Fruit fly (Drosophila melanogaster) whole organism, adult: ENCODE results near the gene RpS3.

Experiments used
- CG7101 ChIP-seq: fragments of 200-800 bp; sonication (Bioruptor generic); optimal IDR thresholded peaks from 2 replicates; lab custom pipeline; 2018; ENCODE audit warnings: missing biosample characterization, mild to moderate bottlenecking, missing genetic modification characterization, moderate library complexity
- bab1 ChIP-seq: fragments of 200-800 bp; sonication (Bioruptor generic); optimal IDR thresholded peaks from 3 replicates; lab custom pipeline; 2019; ENCODE audit warnings: missing biosample characterization, mild to moderate bottlenecking, missing genetic modification characterization, moderate library complexity
- pad ChIP-seq: fragments of 200-800 bp; sonication (Bioruptor generic); optimal IDR thresholded peaks from 3 replicates; lab custom pipeline; 2017; ENCODE audit warnings: missing biosample characterization, missing genetic modification characterization, mild to moderate bottlenecking, moderate library complexity, missing genetic modification reagents
- toe ChIP-seq: fragments of 200-800 bp; sonication (Bioruptor generic); optimal IDR thresholded peaks from 2 replicates; lab custom pipeline; 2016; ENCODE audit warnings: missing biosample characterization, missing genetic modification characterization

- TF ChIP-seq toe: peak; percentile 12
- TF ChIP-seq pad (GFP tag; lab: Kevin White, UChicago): no peak
- peak; percentile 46 for TF ChIP-seq CG7101
- TF ChIP-seq bab1: peak; percentile 58
Observed at dm6 chr3R:23358565-23359138, at the start of gene RpS3.
